Worm (Caenorhabditis elegans): Measurements from ENCODE around the gene F34H10.3.

- no peak for TF ChIP-seq ztf-29 (GFP tag; IDR thresholded peaks at IDR 0.05)
- no peak for TF ChIP-seq cog-1 (tag; optimal IDR thresholded peaks at IDR 0.05)
- TF ChIP-seq flt-1 (GFP tag; IDR thresholded peaks at IDR 0.05), result no peak
- no peak for TF ChIP-seq T22C8.4 (GFP tag; IDR thresholded peaks at IDR 0.05)
- TF ChIP-seq tab-1 (GFP tag; IDR thresholded peaks at IDR 0.05), result no peak
- no peak for TF ChIP-seq med-1 (GFP tag; optimal IDR thresholded peaks at IDR 0.05; ENCODE audit: insufficient read depth)
- TF ChIP-seq ztf-23 (GFP tag; IDR thresholded peaks at IDR 0.05), result no peak
- no peak for TF ChIP-seq ref-1 (GFP tag; conservative IDR thresholded peaks at IDR 0.05)
Observed at ce11 chrX:9584333-9584732, 50.5 kb downstream of the F34H10.3 start, which contains the start of gene gpx-5.
